Fruit fly (Drosophila melanogaster): Measurements from ENCODE around the gene CG5961.

Gene CG5961

DNA sequence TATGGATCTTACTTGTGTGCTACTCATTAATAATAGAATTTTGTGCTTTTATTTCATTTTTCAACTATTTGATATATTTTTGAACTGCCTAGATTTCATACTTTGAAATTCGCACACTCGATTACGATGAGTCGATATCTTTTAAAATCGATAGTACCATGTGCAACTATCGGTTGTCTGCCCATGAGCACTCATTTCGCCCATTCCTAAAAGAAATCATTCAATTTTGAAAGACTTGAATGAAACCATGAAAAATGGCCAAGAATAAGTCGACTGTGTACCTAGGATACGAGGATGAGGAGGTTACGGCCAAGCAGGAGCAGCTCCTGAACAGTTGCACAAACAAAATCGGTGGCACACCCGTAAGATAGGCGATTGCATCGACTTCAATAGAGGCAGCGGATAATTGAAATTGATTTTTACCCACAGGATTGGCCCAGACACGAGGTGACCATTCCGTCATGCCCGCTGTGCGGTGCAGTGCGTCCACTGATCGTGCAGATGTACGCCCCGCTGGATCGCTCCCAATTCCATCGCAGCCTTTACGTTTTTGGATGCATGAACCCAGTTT lies 3.6 kb downstream of the CG5961 start, which contains the start of gene trus (continued):
- TF ChIP-seq btn (GFP tag; optimal IDR thresholded peaks at IDR 0.05) (no peak), Med (GFP tag) (peak; percentile 35), Fer1 (GFP tag; optimal IDR thresholded peaks at IDR 0.05) (peak; percentile 13), CG11723 (GFP tag; optimal IDR thresholded peaks at IDR 0.05) (no peak), CG15514 (GFP tag; optimal IDR thresholded peaks at IDR 0.05) (peak; percentile 46), pros (GFP tag; optimal IDR thresholded peaks at IDR 0.05) (no peak), gsb-n (tag; optimal IDR thresholded peaks at IDR 0.05) (no peak), HLHmδ (GFP tag; optimal IDR thresholded peaks at IDR 0.05) (no peak), Rfx (GFP tag; IDR thresholded peaks at IDR 0.05) (no peak), D19A (tag; optimal IDR thresholded peaks at IDR 0.05) (peak; percentile 54), CG6791 (GFP tag; IDR thresholded peaks at IDR 0.05; ENCODE audit: partially characterized antibody) (peak; percentile 86), sisA (GFP tag; IDR thresholded peaks at IDR 0.05) (no peak), CG4617 (GFP tag; optimal IDR thresholded peaks at IDR 0.05; ENCODE audit: borderline replicate concordance) (peak; percentile 50), psq (GFP tag; optimal IDR thresholded peaks at IDR 0.05) (no peak), gfzf (GFP tag; optimal IDR thresholded peaks at IDR 0.05) (peak; percentile 24), Dref (GFP tag; IDR thresholded peaks at IDR 0.05) (peak; percentile 93), B-H2 (GFP tag; optimal IDR thresholded peaks at IDR 0.05) (peak; percentile 11), PHDP (tag; optimal IDR thresholded peaks at IDR 0.05) (no peak), Dp (GFP tag; optimal IDR thresholded peaks at IDR 0.05) (peak; percentile 87), CG11398 (GFP tag; optimal IDR thresholded peaks at IDR 0.05) (no peak), CG15601 (tag; optimal IDR thresholded peaks at IDR 0.05) (peak; percentile 89), CG2129 (GFP tag; IDR thresholded peaks at IDR 0.05; ENCODE audit: partially characterized antibody) (peak; percentile 78), Aef1 (GFP tag; IDR thresholded peaks at IDR 0.05) (no peak), CG18764 (GFP tag; optimal IDR thresholded peaks at IDR 0.05) (no peak), CG2120 (GFP tag; optimal IDR thresholded peaks at IDR 0.05) (peak; percentile 4), Ssrp (tag; optimal IDR thresholded peaks at IDR 0.05) (no peak), CG6854 (GFP tag; optimal IDR thresholded peaks at IDR 0.05) (no peak), HLH4C (GFP tag; IDR thresholded peaks at IDR 0.05; ENCODE audit: partially characterized antibody) (peak; percentile 87)

DNA sequence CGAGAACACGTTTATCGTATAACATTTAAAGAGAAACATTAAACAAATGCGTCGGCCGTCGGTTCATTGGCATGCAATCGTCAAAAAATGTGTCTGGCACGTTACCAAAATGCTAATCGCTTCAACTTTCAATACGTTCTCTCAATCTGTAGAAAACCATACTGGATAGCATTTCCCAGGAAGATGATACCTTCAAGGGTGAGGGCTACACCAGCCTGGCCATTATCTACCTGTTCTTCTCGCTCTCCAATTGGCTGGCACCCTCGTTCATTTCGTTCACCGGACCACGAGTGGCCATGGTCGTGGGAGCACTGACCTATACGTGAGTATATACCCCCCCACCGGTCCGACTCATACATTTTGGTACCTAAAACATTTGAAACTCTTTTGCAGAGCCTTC lies 5.6 kb downstream of the CG5961 start:
- TF ChIP-seq Stat92E (GFP tag; optimal IDR thresholded peaks at IDR 0.05) (peak in 1 of 3 experiments; percentile 33), CG10366 (GFP tag; IDR thresholded peaks at IDR 0.05) (no peak), CG2199 (GFP tag; IDR thresholded peaks at IDR 0.05) (0 out of 3 replicates have a peak, but pooled peaks have one; percentile 16), usp (GFP tag; optimal IDR thresholded peaks at IDR 0.05) (no peak), chinmo (GFP tag; IDR thresholded peaks at IDR 0.05; ENCODE audit: partially characterized antibody) (0 out of 4 replicates have a peak, but pooled peaks have one; percentile 65), vvl (GFP tag; IDR thresholded peaks at IDR 0.05) (0 out of 2 replicates have a peak, but pooled peaks have one; percentile 19), Nf-YC (tag; optimal IDR thresholded peaks at IDR 0.05) (peak; percentile 7), kni (GFP tag; optimal IDR thresholded peaks at IDR 0.05) (peak; percentile 90), CG3847 (GFP tag; IDR thresholded peaks at IDR 0.05) (no peak)
